Fruit fly (Drosophila melanogaster) whole organism, embryonic: ENCODE measurements around the gene CG46465.
A peak's percentile ranks its signal among the peaks of the same experiment; 100 is the strongest.

ENCODE experiments used
- Aef1 ChIP-seq: fragments of 200-800 bp; sonication (Bioruptor generic); IDR thresholded peaks from 3 replicates; pipeline ENCODE4 v1.3.6; 2022; ENCODE audit warnings: missing biosample characterization, missing genetic modification characterization
- Atf3 ChIP-seq: fragments of 200-800 bp; sonication (Bioruptor generic); optimal IDR thresholded peaks from 3 replicates; lab custom pipeline; 2016; ENCODE audit warnings: missing biosample characterization, missing genetic modification characterization
- CG10431 ChIP-seq: fragments of 200-800 bp; sonication (Bioruptor generic); optimal IDR thresholded peaks from 3 replicates; lab custom pipeline; 2018; ENCODE audit warnings: missing biosample characterization, mild to moderate bottlenecking, missing genetic modification characterization
- CG11093 ChIP-seq: fragments of 200-800 bp; sonication (Bioruptor generic); IDR thresholded peaks from 3 replicates; pipeline ENCODE4 v1.3.6; 2022; ENCODE audit warnings: missing biosample characterization, missing genetic modification characterization
- CG11504 ChIP-seq: fragments of 200-800 bp; sonication (Bioruptor generic); optimal IDR thresholded peaks from 3 replicates; lab custom pipeline; 2019; ENCODE audit warnings: missing biosample characterization, mild to moderate bottlenecking, missing genetic modification characterization, moderate library complexity
- CG12104 ChIP-seq: fragments of 200-800 bp; sonication (Bioruptor generic); optimal IDR thresholded peaks from 3 replicates; lab custom pipeline; 2016; ENCODE audit warnings: missing biosample characterization, missing genetic modification characterization
- CG12299 ChIP-seq: fragments of 200-800 bp; sonication (Bioruptor generic); optimal IDR thresholded peaks from 2 replicates; lab custom pipeline; 2018; ENCODE audit warnings: missing biosample characterization, mild to moderate bottlenecking, missing genetic modification characterization
- CG12659 ChIP-seq: fragments of 200-800 bp; sonication (Bioruptor generic); optimal IDR thresholded peaks from 3 replicates; lab custom pipeline; 2017; ENCODE audit warnings: mild to moderate bottlenecking, missing biosample characterization, missing genetic modification reagents, missing genetic modification characterization
- CG13296 ChIP-seq: fragments of 200-800 bp; sonication (Bioruptor generic); optimal IDR thresholded peaks from 3 replicates; lab custom pipeline; 2018; ENCODE audit warnings: missing biosample characterization, mild to moderate bottlenecking, missing genetic modification characterization
- CG13775 ChIP-seq: fragments of 200-800 bp; sonication (Bioruptor generic); optimal IDR thresholded peaks from 3 replicates; lab custom pipeline; 2017; ENCODE audit warnings: missing biosample characterization, mild to moderate bottlenecking, missing genetic modification characterization
- CG14014 ChIP-seq: fragments of 200-800 bp; sonication (Bioruptor generic); IDR thresholded peaks from 2 replicates; pipeline ENCODE4 v1.3.6; 2022; ENCODE audit warnings: missing biosample characterization, missing genetic modification characterization
- CG15479 ChIP-seq: fragments of 200-800 bp; sonication (Bioruptor generic); optimal IDR thresholded peaks from 3 replicates; lab custom pipeline; 2019; ENCODE audit warnings: missing biosample characterization, mild to moderate bottlenecking, missing genetic modification characterization, moderate library complexity
- CG1602 ChIP-seq: fragments of 200-800 bp; sonication (Bioruptor generic); optimal IDR thresholded peaks from 3 replicates; lab custom pipeline; 2016; ENCODE audit warnings: missing biosample characterization, missing genetic modification characterization
- CG2199 ChIP-seq: fragments of 200-800 bp; sonication (Bioruptor generic); IDR thresholded peaks from 3 replicates; pipeline ENCODE4 v1.3.6; 2022; ENCODE audit warnings: missing biosample characterization, missing genetic modification characterization
- CG31365 ChIP-seq: fragments of 200-800 bp; sonication (Bioruptor generic); optimal IDR thresholded peaks from 2 replicates; lab custom pipeline; 2018; ENCODE audit warnings: missing biosample characterization, mild to moderate bottlenecking, missing genetic modification characterization
- CG3407 ChIP-seq: fragments of 200-800 bp; sonication (Bioruptor generic); optimal IDR thresholded peaks from 2 replicates; lab custom pipeline; 2018; ENCODE audit warnings: missing biosample characterization, mild to moderate bottlenecking, missing genetic modification characterization
- CG34224 ChIP-seq: fragments of 200-800 bp; sonication (Bioruptor generic); IDR thresholded peaks from 3 replicates; pipeline ENCODE4 v1.3.6; 2022; ENCODE audit warnings: missing biosample characterization, missing genetic modification characterization; ENCODE audit not compliant: partially characterized antibody
- CG4282 ChIP-seq: fragments of 200-800 bp; sonication (Bioruptor generic); optimal IDR thresholded peaks from 2 replicates; lab custom pipeline; 2016; ENCODE audit warnings: missing biosample characterization, missing genetic modification characterization
- CG4707 ChIP-seq: fragments of 200-800 bp; sonication (Bioruptor generic); optimal IDR thresholded peaks from 2 replicates; lab custom pipeline; 2018; ENCODE audit warnings: missing biosample characterization, mild to moderate bottlenecking, missing genetic modification characterization, moderate library complexity
- CG6272 ChIP-seq: fragments of 200-800 bp; sonication (Bioruptor generic); IDR thresholded peaks from 2 replicates; pipeline ENCODE4 v1.3.6; 2022; ENCODE audit warnings: missing biosample characterization, missing genetic modification characterization
- CG8089 ChIP-seq: fragments of 200-800 bp; sonication (Bioruptor generic); optimal IDR thresholded peaks from 3 replicates; lab custom pipeline; 2016; ENCODE audit warnings: missing biosample characterization, missing genetic modification characterization
- CG8478 ChIP-seq: fragments of >200 bp; optimal IDR thresholded peaks from 2 replicates; lab custom pipeline; 2018
- CG8924 ChIP-seq: fragments of 200-800 bp; optimal IDR thresholded peaks from 3 replicates; lab custom pipeline; 2019; ENCODE audit warnings: missing biosample characterization, mild to moderate bottlenecking, missing genetic modification characterization, moderate library complexity
- CG9876 ChIP-seq: fragments of 200-800 bp; sonication (Bioruptor generic); optimal IDR thresholded peaks from 2 replicates; lab custom pipeline; 2016; ENCODE audit warnings: missing biosample characterization, missing genetic modification characterization
- Dbx ChIP-seq: fragments of 200-800 bp; sonication (Bioruptor generic); IDR thresholded peaks from 3 replicates; pipeline ENCODE4 v1.3.6; 2022; ENCODE audit warnings: missing biosample characterization, missing genetic modification characterization
- Dp ChIP-seq: fragments of 200-800 bp; sonication (Bioruptor generic); optimal IDR thresholded peaks from 2 replicates; lab custom pipeline; 2018; ENCODE audit warnings: missing biosample characterization, mild to moderate bottlenecking, missing genetic modification characterization, moderate library complexity
- Fer1 ChIP-seq: fragments of 200-800 bp; sonication (Bioruptor generic); optimal IDR thresholded peaks from 2 replicates; lab custom pipeline; 2017; ENCODE audit warnings: missing biosample characterization, mild to moderate bottlenecking, missing genetic modification characterization
- GATAe ChIP-seq: fragments of 200-800 bp; sonication (Bioruptor generic); conservative IDR thresholded peaks from 2 replicates; pipeline ENCODE4 v1.3.6; 2022; ENCODE audit warnings: missing biosample characterization, missing genetic modification characterization
- Lim3 ChIP-seq: fragments of 200-800 bp; sonication (Bioruptor generic); IDR thresholded peaks from 2 replicates; pipeline ENCODE4 v1.3.6; 2022; ENCODE audit warnings: missing biosample characterization, missing genetic modification characterization
- Mes4 ChIP-seq: fragments of 200-800 bp; sonication (Bioruptor generic); optimal IDR thresholded peaks from 2 replicates; lab custom pipeline; 2016; ENCODE audit warnings: missing biosample characterization, missing genetic modification characterization
- ap ChIP-seq: fragments of 200-800 bp; sonication (Bioruptor generic); IDR thresholded peaks from 2 replicates; pipeline ENCODE4 v1.3.6; 2022; ENCODE audit warnings: missing biosample characterization, missing genetic modification characterization
- cg ChIP-seq: fragments of 200-800 bp; sonication (Bioruptor generic); optimal IDR thresholded peaks from 3 replicates; lab custom pipeline; 2019; ENCODE audit warnings: missing biosample characterization, mild to moderate bottlenecking, missing genetic modification characterization, moderate library complexity
- chm ChIP-seq: fragments of 200-800 bp; sonication (Bioruptor generic); IDR thresholded peaks from 2 replicates; pipeline ENCODE4 v1.3.6; 2022; ENCODE audit warnings: missing biosample characterization, missing genetic modification characterization
- chn ChIP-seq: fragments of 200-800 bp; sonication (Bioruptor generic); optimal IDR thresholded peaks from 2 replicates; lab custom pipeline; 2016; ENCODE audit warnings: missing biosample characterization, missing genetic modification characterization
- dati ChIP-seq: fragments of 200-800 bp; sonication (Bioruptor generic); IDR thresholded peaks from 2 replicates; pipeline ENCODE4 v1.3.6; 2022; ENCODE audit warnings: missing biosample characterization, missing genetic modification characterization
- disco-r ChIP-seq: fragments of 200-800 bp; sonication (Bioruptor generic); optimal IDR thresholded peaks from 2 replicates; lab custom pipeline; 2016; ENCODE audit warnings: missing biosample characterization, missing genetic modification characterization
- h ChIP-seq: fragments of >200 bp; optimal IDR thresholded peaks from 2 replicates; lab custom pipeline; 2017
- lov ChIP-seq, 2 experiments: fragments of 200-800 bp in 1 of 2; fragments of >200 bp in 1 of 2; sonication (Bioruptor generic) in 1 of 2; IDR thresholded peaks in 1 of 2; optimal IDR thresholded peaks in 1 of 2; 2 replicates in 1 of 2; 3 replicates in 1 of 2; pipeline versions ENCODE4 v1.3.6 to Lab custom; 2017 to 2022; ENCODE audit warnings: missing biosample characterization in 1 of 2, missing genetic modification characterization in 1 of 2
- luna ChIP-seq: fragments of 200-800 bp; sonication (Bioruptor generic); optimal IDR thresholded peaks from 2 replicates; lab custom pipeline; 2016; ENCODE audit warnings: missing biosample characterization, missing genetic modification characterization
- nerfin-1 ChIP-seq: fragments of 200-800 bp; sonication (Bioruptor generic); optimal IDR thresholded peaks from 3 replicates; lab custom pipeline; 2019; ENCODE audit warnings: missing biosample characterization, mild to moderate bottlenecking, missing genetic modification characterization, moderate library complexity
- oc ChIP-seq: fragments of 200-800 bp; sonication (Bioruptor generic); optimal IDR thresholded peaks from 2 replicates; lab custom pipeline; 2018; ENCODE audit warnings: missing biosample characterization, mild to moderate bottlenecking, missing genetic modification characterization, moderate library complexity
- pb ChIP-seq: fragments of 200-800 bp; sonication (Bioruptor generic); optimal IDR thresholded peaks from 3 replicates; lab custom pipeline; 2016; ENCODE audit warnings: missing biosample characterization, missing genetic modification characterization
- pnt ChIP-seq: fragments of 200-800 bp; sonication (Bioruptor generic); optimal IDR thresholded peaks from 3 replicates; lab custom pipeline; 2016; ENCODE audit warnings: missing biosample characterization, missing genetic modification characterization
- prd ChIP-seq, 3 experiments: fragments of >200 bp in 2 of 3; fragments of 200-800 bp in 1 of 3; sonication (Bioruptor generic) in 1 of 3; optimal IDR thresholded peaks in 2 of 3; IDR thresholded peaks in 1 of 3; 2 replicates in 2 of 3; 3 replicates in 1 of 3; pipeline versions ENCODE4 v1.3.6 to Lab custom; 2017 to 2022; ENCODE audit warnings: missing biosample characterization in 1 of 3, missing genetic modification characterization in 1 of 3
- row ChIP-seq: fragments of 200-800 bp; sonication (Bioruptor generic); IDR thresholded peaks from 3 replicates; pipeline ENCODE4 v1.3.6; 2022; ENCODE audit warnings: missing biosample characterization, missing genetic modification characterization
- sisA ChIP-seq: fragments of 200-800 bp; sonication (Bioruptor generic); IDR thresholded peaks from 2 replicates; pipeline ENCODE4 v1.3.6; 2022; ENCODE audit warnings: missing biosample characterization, missing genetic modification characterization
- tll ChIP-seq, 2 experiments: fragments of 200-800 bp in 1 of 2; fragments of >200 bp in 1 of 2; sonication (Bioruptor generic) in 1 of 2; optimal IDR thresholded peaks; 2 replicates each; lab custom pipeline; 2017 to 2019; ENCODE audit warnings: missing biosample characterization in 2 of 2, missing genetic modification characterization in 2 of 2, mild to moderate bottlenecking in 1 of 2, moderate library complexity in 1 of 2
- unc-4 ChIP-seq: fragments of 200-800 bp; sonication (Bioruptor generic); IDR thresholded peaks from 2 replicates; pipeline ENCODE4 v1.3.6; 2022; ENCODE audit warnings: missing biosample characterization, missing genetic modification characterization; ENCODE audit not compliant: partially characterized antibody
- zen ChIP-seq: fragments of 200-800 bp; sonication (Bioruptor generic); optimal IDR thresholded peaks from 3 replicates; lab custom pipeline; 2018; ENCODE audit warnings: missing biosample characterization, mild to moderate bottlenecking, missing genetic modification characterization, moderate library complexity

CG46465 gene

DNA sequence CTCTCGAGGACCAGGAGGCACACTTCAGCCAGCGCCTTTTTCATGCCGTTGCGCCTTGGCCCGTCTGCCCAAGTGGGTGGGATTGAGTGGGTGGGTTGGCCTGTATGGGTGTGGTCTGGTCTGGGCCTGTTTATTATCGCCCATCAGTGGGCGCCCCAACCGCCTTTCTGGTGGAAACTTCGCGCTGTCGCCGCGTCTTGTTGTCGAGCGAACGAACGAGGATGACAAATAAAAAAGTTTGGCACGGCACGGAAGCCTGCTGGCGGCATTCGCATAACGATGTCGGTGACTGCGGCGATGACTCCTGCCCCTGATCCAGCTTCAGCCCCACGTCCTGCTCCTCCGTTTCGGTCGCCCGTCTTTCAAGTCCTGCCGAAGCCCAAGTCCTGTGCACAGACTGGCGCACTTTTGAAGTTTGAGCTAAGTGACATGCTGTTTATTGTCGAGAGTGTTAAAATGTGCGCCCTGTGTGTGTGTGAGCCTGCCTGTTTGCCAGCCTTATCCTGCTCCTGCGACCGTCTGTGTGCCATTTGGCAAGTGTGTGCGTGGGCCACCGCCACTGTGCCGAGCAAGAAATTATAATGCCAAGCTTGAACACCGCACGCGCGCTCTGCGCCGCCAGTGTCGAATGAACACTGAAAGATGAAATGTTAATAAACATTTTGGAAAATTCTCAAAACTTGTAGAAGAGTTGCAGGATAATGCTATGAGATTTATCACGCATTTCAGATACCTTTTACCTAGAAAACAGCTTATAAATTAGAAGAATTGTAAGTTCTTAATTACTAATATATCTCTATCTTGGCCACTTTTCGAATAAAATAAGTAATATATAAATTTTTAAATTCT lies 22.0 kb downstream of the CG46465 start (continued):
- no peak for TF ChIP-seq GATAe
- peak; percentile 63 for TF ChIP-seq CG14014 (GFP tag; lab: Robert Waterston, UW)
- no peak for TF ChIP-seq prd (optimal IDR thresholded peaks at IDR 0.05; lab: Kevin White, UChicago)
- TF ChIP-seq prd (GFP tag; IDR thresholded peaks at IDR 0.05; lab: Robert Waterston, UW): peak; percentile 74
- no peak for TF ChIP-seq Mes4 (GFP tag; lab: Kevin White, UChicago)
- TF ChIP-seq CG13296 (GFP tag; lab: Kevin White, UChicago): peak; percentile 89
- peak; percentile 91 for TF ChIP-seq Fer1 (GFP tag; lab: Kevin White, UChicago)
- TF ChIP-seq CG1602 (GFP tag; lab: Kevin White, UChicago): peak; percentile 36
- peak; percentile 82 for TF ChIP-seq row
- peak; percentile 86 for TF ChIP-seq CG11504 (tag; lab: Kevin White, UChicago)
- TF ChIP-seq CG10431 (GFP tag; lab: Kevin White, UChicago): peak; percentile 37
- peak; percentile 74 for TF ChIP-seq CG12299
- TF ChIP-seq Lim3 (GFP tag; lab: Robert Waterston, UW): no peak
- peak; percentile 28 for TF ChIP-seq oc (tag; lab: Kevin White, UChicago)
- TF ChIP-seq pb: no peak
- TF ChIP-seq CG3407 (GFP tag; lab: Kevin White, UChicago): peak; percentile 17
- no peak for TF ChIP-seq luna (GFP tag; lab: Kevin White, UChicago)
- TF ChIP-seq CG6272 (GFP tag; lab: Robert Waterston, UW): no peak
- no peak for TF ChIP-seq CG31365 (tag; lab: Kevin White, UChicago)
- TF ChIP-seq chn (GFP tag; lab: Kevin White, UChicago): no peak
- no peak for TF ChIP-seq cg (GFP tag; lab: Kevin White, UChicago)
- no peak for TF ChIP-seq CG2199 (GFP tag; lab: Robert Waterston, UW)
- TF ChIP-seq dati (GFP tag; lab: Robert Waterston, UW): no peak
- TF ChIP-seq tll (GFP tag; optimal IDR thresholded peaks at IDR 0.05; lab: Kevin White, UChicago): no peak
- no peak for TF ChIP-seq unc-4 (GFP tag; lab: Robert Waterston, UW)
- TF ChIP-seq nerfin-1 (tag; lab: Kevin White, UChicago): peak; percentile 69
- TF ChIP-seq CG13775 (GFP tag; lab: Kevin White, UChicago): peak; percentile 68
- peak; percentile 83 for TF ChIP-seq CG8924 (tag; lab: Kevin White, UChicago)
- TF ChIP-seq CG9876 (GFP tag; lab: Kevin White, UChicago): no peak
- TF ChIP-seq h: no peak
- no peak for TF ChIP-seq Atf3 (GFP tag; lab: Kevin White, UChicago)
- peak; percentile 49 for TF ChIP-seq CG12104 (GFP tag; lab: Kevin White, UChicago)
- peak; percentile 13 for TF ChIP-seq zen (tag; lab: Kevin White, UChicago)
- TF ChIP-seq sisA: peak; percentile 73
- 0 out of 3 replicates have a peak, but pooled peaks have one; percentile 34 for TF ChIP-seq CG11093 (GFP tag; lab: Robert Waterston, UW)
- no peak for TF ChIP-seq CG8478 (lab: Kevin White, UChicago)
- TF ChIP-seq CG4707: no peak
- TF ChIP-seq CG34224 (GFP tag; lab: Robert Waterston, UW): no peak
- no peak for TF ChIP-seq disco-r (GFP tag; lab: Kevin White, UChicago)
- no peak for TF ChIP-seq lov (optimal IDR thresholded peaks at IDR 0.05; lab: Kevin White, UChicago)
- TF ChIP-seq lov (GFP tag; IDR thresholded peaks at IDR 0.05; lab: Robert Waterston, UW): no peak
- TF ChIP-seq CG15479 (GFP tag; lab: Kevin White, UChicago): no peak
- peak; percentile 58; the same call in 2 of the 3 replicates for TF ChIP-seq Aef1
- TF ChIP-seq Dp (GFP tag; lab: Kevin White, UChicago): no peak
- 0 out of 2 replicates have a peak, but pooled peaks have one; percentile 24 for TF ChIP-seq ap (GFP tag; lab: Robert Waterston, UW)
- peak; percentile 86 for TF ChIP-seq CG12659 (GFP tag; lab: Kevin White, UChicago)
- TF ChIP-seq CG4282 (GFP tag; lab: Kevin White, UChicago): no peak
- peak; percentile 58 for TF ChIP-seq Dbx (GFP tag; lab: Robert Waterston, UW)
- TF ChIP-seq chm (GFP tag; lab: Robert Waterston, UW): no peak
- no peak for TF ChIP-seq pnt (GFP tag; lab: Kevin White, UChicago)
- no peak for TF ChIP-seq CG8089 (GFP tag; lab: Kevin White, UChicago)
